Fruit fly (Drosophila melanogaster) whole organism, embryonic: ENCODE results near the gene aqz.

Experiments used
- Adf1 ChIP-seq: fragments of 200-800 bp; sonication (Bioruptor generic); IDR thresholded peaks from 2 replicates; pipeline ENCODE4 v1.3.6; 2022; ENCODE audit warnings: missing biosample characterization, missing genetic modification characterization
- Aef1 ChIP-seq: fragments of 200-800 bp; sonication (Bioruptor generic); IDR thresholded peaks from 3 replicates; pipeline ENCODE4 v1.3.6; 2022; ENCODE audit warnings: missing biosample characterization, missing genetic modification characterization
- CG1024 ChIP-seq: fragments of 200-800 bp; sonication (Bioruptor generic); IDR thresholded peaks from 2 replicates; pipeline ENCODE4 v1.3.6; 2022; ENCODE audit warnings: missing biosample characterization, missing genetic modification characterization
- CG10267 ChIP-seq: fragments of 200-800 bp; sonication (Bioruptor generic); optimal IDR thresholded peaks from 2 replicates; lab custom pipeline; 2018; ENCODE audit warnings: missing biosample characterization, mild to moderate bottlenecking, missing genetic modification characterization, moderate library complexity
- CG10274 ChIP-seq: fragments of 200-800 bp; sonication (Bioruptor generic); optimal IDR thresholded peaks from 3 replicates; lab custom pipeline; 2017; ENCODE audit warnings: missing biosample characterization, mild to moderate bottlenecking, missing genetic modification characterization
- CG10431 ChIP-seq: fragments of 200-800 bp; sonication (Bioruptor generic); optimal IDR thresholded peaks from 3 replicates; lab custom pipeline; 2018; ENCODE audit warnings: missing biosample characterization, mild to moderate bottlenecking, missing genetic modification characterization
- CG11247 ChIP-seq: fragments of 200-800 bp; sonication (Bioruptor generic); IDR thresholded peaks from 2 replicates; pipeline ENCODE4 v1.3.6; 2022; ENCODE audit warnings: missing biosample characterization, missing genetic modification characterization
- CG12299 ChIP-seq: fragments of 200-800 bp; sonication (Bioruptor generic); optimal IDR thresholded peaks from 2 replicates; lab custom pipeline; 2018; ENCODE audit warnings: missing biosample characterization, mild to moderate bottlenecking, missing genetic modification characterization
- CG14965 ChIP-seq: fragments of 200-800 bp; sonication (Bioruptor generic); optimal IDR thresholded peaks from 2 replicates; lab custom pipeline; 2016; ENCODE audit warnings: missing biosample characterization, missing genetic modification characterization, borderline replicate concordance
- CG15514 ChIP-seq: fragments of 200-800 bp; sonication (Bioruptor generic); optimal IDR thresholded peaks from 3 replicates; lab custom pipeline; 2017; ENCODE audit warnings: missing biosample characterization, missing genetic modification characterization, mild to moderate bottlenecking, moderate library complexity, missing genetic modification reagents
- CG17361 ChIP-seq: fragments of 200-800 bp; sonication (Bioruptor generic); IDR thresholded peaks from 3 replicates; pipeline ENCODE4 v1.3.6; 2022; ENCODE audit warnings: missing biosample characterization, missing genetic modification characterization
- CG18619 ChIP-seq: fragments of 200-800 bp; sonication (Bioruptor generic); optimal IDR thresholded peaks from 3 replicates; lab custom pipeline; 2017; ENCODE audit warnings: missing biosample characterization, mild to moderate bottlenecking, missing genetic modification characterization
- CG2116 ChIP-seq: fragments of 200-800 bp; sonication (Bioruptor generic); optimal IDR thresholded peaks from 3 replicates; lab custom pipeline; 2018; ENCODE audit warnings: missing biosample characterization, mild to moderate bottlenecking, missing genetic modification characterization
- CG30431 ChIP-seq: fragments of 200-800 bp; sonication (Bioruptor generic); optimal IDR thresholded peaks from 2 replicates; lab custom pipeline; 2017; ENCODE audit warnings: missing biosample characterization, missing genetic modification characterization
- CG31224 ChIP-seq: fragments of 200-800 bp; sonication (Bioruptor generic); IDR thresholded peaks from 2 replicates; pipeline ENCODE4 v1.3.6; 2022; ENCODE audit warnings: missing biosample characterization, missing genetic modification characterization
- CG34376 ChIP-seq: fragments of 200-800 bp; sonication (Bioruptor generic); optimal IDR thresholded peaks from 2 replicates; lab custom pipeline; 2018; ENCODE audit warnings: missing biosample characterization, mild to moderate bottlenecking, missing genetic modification characterization
- CG4282 ChIP-seq: fragments of 200-800 bp; sonication (Bioruptor generic); optimal IDR thresholded peaks from 2 replicates; lab custom pipeline; 2016; ENCODE audit warnings: missing biosample characterization, missing genetic modification characterization
- CG43689 ChIP-seq: fragments of 200-800 bp; sonication (Bioruptor generic); IDR thresholded peaks from 2 replicates; pipeline ENCODE4 v1.3.6; 2022; ENCODE audit warnings: missing biosample characterization, missing genetic modification characterization
- CG7786 ChIP-seq: fragments of 200-800 bp; sonication (Bioruptor generic); optimal IDR thresholded peaks from 2 replicates; lab custom pipeline; 2016; ENCODE audit warnings: missing biosample characterization, missing genetic modification characterization
- CG9609 ChIP-seq: fragments of 200-800 bp; sonication (Bioruptor generic); optimal IDR thresholded peaks from 3 replicates; lab custom pipeline; 2016; ENCODE audit warnings: missing biosample characterization, missing genetic modification characterization
- CG9932 ChIP-seq: fragments of 200-800 bp; sonication (Bioruptor generic); IDR thresholded peaks from 2 replicates; pipeline ENCODE4 v1.3.6; 2022; ENCODE audit warnings: missing biosample characterization, missing genetic modification characterization
- D ChIP-seq, 2 experiments: fragments of 200-800 bp in 1 of 2; fragments of >200 bp in 1 of 2; sonication (Bioruptor generic) in 1 of 2; optimal IDR thresholded peaks; 2 replicates in 1 of 2; 3 replicates in 1 of 2; lab custom pipeline; 2017; ENCODE audit warnings: mild to moderate bottlenecking in 1 of 2, missing biosample characterization in 1 of 2, missing genetic modification characterization in 1 of 2, missing genetic modification reagents in 1 of 2
- Dip3 ChIP-seq: fragments of 200-800 bp; sonication (Bioruptor generic); optimal IDR thresholded peaks from 3 replicates; lab custom pipeline; 2016; ENCODE audit warnings: missing biosample characterization, missing genetic modification characterization
- Drgx ChIP-seq: fragments of 200-800 bp; sonication (Bioruptor generic); IDR thresholded peaks from 2 replicates; pipeline ENCODE4 v1.3.6; 2022; ENCODE audit warnings: missing biosample characterization, missing genetic modification characterization
- HLH54F ChIP-seq: fragments of 200-800 bp; sonication (Bioruptor generic); optimal IDR thresholded peaks from 3 replicates; lab custom pipeline; 2016; ENCODE audit warnings: missing biosample characterization, missing genetic modification characterization
- Hr3 ChIP-seq: fragments of 200-800 bp; sonication (Bioruptor generic); optimal IDR thresholded peaks from 3 replicates; lab custom pipeline; 2016; ENCODE audit warnings: missing biosample characterization, missing genetic modification characterization
- Hr78 ChIP-seq, 2 experiments: fragments of 200-800 bp in 1 of 2; fragments of >200 bp in 1 of 2; sonication (Bioruptor generic) in 1 of 2; optimal IDR thresholded peaks; 2 replicates each; lab custom pipeline; 2017 to 2019; ENCODE audit warnings: missing biosample characterization in 2 of 2, missing genetic modification characterization in 2 of 2, mild to moderate bottlenecking in 1 of 2, moderate library complexity in 1 of 2
- Lhr ChIP-seq: fragments of 200-800 bp; sonication (Bioruptor generic); optimal IDR thresholded peaks from 3 replicates; lab custom pipeline; 2017; ENCODE audit warnings: mild to moderate bottlenecking, missing biosample characterization, missing genetic modification reagents, missing genetic modification characterization
- MBD-R2 ChIP-seq: fragments of 200-800 bp; sonication (Bioruptor generic); IDR thresholded peaks from 2 replicates; pipeline ENCODE4 v1.3.6; 2022; ENCODE audit warnings: missing biosample characterization, missing genetic modification characterization
- MTF-1 ChIP-seq: fragments of 200-800 bp; sonication (Bioruptor generic); optimal IDR thresholded peaks from 2 replicates; lab custom pipeline; 2018; ENCODE audit warnings: missing biosample characterization, mild to moderate bottlenecking, missing genetic modification characterization, borderline replicate concordance
- Meics ChIP-seq: fragments of 200-800 bp; sonication (Bioruptor generic); optimal IDR thresholded peaks from 2 replicates; lab custom pipeline; 2017; ENCODE audit warnings: missing biosample characterization, mild to moderate bottlenecking, missing genetic modification characterization
- NK7.1 ChIP-seq: fragments of 200-800 bp; sonication (Bioruptor generic); optimal IDR thresholded peaks from 3 replicates; lab custom pipeline; 2016; ENCODE audit warnings: missing biosample characterization, missing genetic modification characterization
- Rx ChIP-seq: fragments of 200-800 bp; sonication (Bioruptor generic); IDR thresholded peaks from 2 replicates; pipeline ENCODE4 v1.3.6; 2022; ENCODE audit warnings: missing biosample characterization, missing genetic modification characterization
- Six4 ChIP-seq: fragments of 200-800 bp; sonication (Bioruptor generic); optimal IDR thresholded peaks from 2 replicates; lab custom pipeline; 2016; ENCODE audit warnings: missing biosample characterization, missing genetic modification characterization
- Taf1 ChIP-seq: fragments of 200-800 bp; sonication (Bioruptor generic); IDR thresholded peaks from 2 replicates; pipeline ENCODE4 v1.3.6; 2022; ENCODE audit warnings: missing biosample characterization, missing genetic modification characterization
- Vsx1 ChIP-seq: fragments of 200-800 bp; sonication (Bioruptor generic); optimal IDR thresholded peaks from 2 replicates; lab custom pipeline; 2017; ENCODE audit warnings: missing biosample characterization, mild to moderate bottlenecking, missing genetic modification characterization, missing genetic modification reagents
- aop ChIP-seq: fragments of 200-800 bp; sonication (Bioruptor generic); IDR thresholded peaks from 2 replicates; pipeline ENCODE4 v1.3.6; 2022; ENCODE audit warnings: missing biosample characterization, missing genetic modification characterization
- bowl ChIP-seq: fragments of 200-800 bp; sonication (Bioruptor generic); IDR thresholded peaks from 2 replicates; pipeline ENCODE4 v1.3.6; 2022; ENCODE audit warnings: missing biosample characterization, missing genetic modification characterization
- caup ChIP-seq: fragments of 200-800 bp; sonication (Bioruptor generic); optimal IDR thresholded peaks from 3 replicates; lab custom pipeline; 2017; ENCODE audit warnings: missing biosample characterization, mild to moderate bottlenecking, missing genetic modification characterization, moderate library complexity; ENCODE audit not compliant: severe bottlenecking
- chn ChIP-seq: fragments of 200-800 bp; sonication (Bioruptor generic); optimal IDR thresholded peaks from 2 replicates; lab custom pipeline; 2016; ENCODE audit warnings: missing biosample characterization, missing genetic modification characterization
- fd64A ChIP-seq: fragments of 200-800 bp; sonication (Bioruptor generic); optimal IDR thresholded peaks from 3 replicates; lab custom pipeline; 2018; ENCODE audit warnings: missing biosample characterization, mild to moderate bottlenecking, missing genetic modification characterization
- gsb-n ChIP-seq: fragments of 200-800 bp; sonication (Bioruptor generic); optimal IDR thresholded peaks from 3 replicates; lab custom pipeline; 2018; ENCODE audit warnings: missing biosample characterization, mild to moderate bottlenecking, missing genetic modification characterization
- gt ChIP-seq: fragments of 200-800 bp; sonication (Bioruptor generic); IDR thresholded peaks from 2 replicates; pipeline ENCODE4 v1.3.6; 2022; ENCODE audit warnings: missing biosample characterization, missing genetic modification characterization
- repo ChIP-seq: fragments of 200-800 bp; sonication (Bioruptor generic); optimal IDR thresholded peaks from 2 replicates; lab custom pipeline; 2016; ENCODE audit warnings: missing biosample characterization, missing genetic modification characterization
- schlank ChIP-seq: fragments of 200-800 bp; sonication (Bioruptor generic); optimal IDR thresholded peaks from 2 replicates; lab custom pipeline; 2018; ENCODE audit warnings: missing biosample characterization, mild to moderate bottlenecking, missing genetic modification characterization
- scrt ChIP-seq: fragments of 200-800 bp; sonication (Bioruptor generic); optimal IDR thresholded peaks from 2 replicates; lab custom pipeline; 2018; ENCODE audit warnings: missing biosample characterization, mild to moderate bottlenecking, missing genetic modification characterization, moderate library complexity
- tio ChIP-seq: fragments of 200-800 bp; sonication (Bioruptor generic); optimal IDR thresholded peaks from 2 replicates; lab custom pipeline; 2017; ENCODE audit warnings: missing biosample characterization, missing genetic modification characterization, inconsistent platforms
- tup ChIP-seq: fragments of 200-800 bp; sonication (Bioruptor generic); optimal IDR thresholded peaks from 2 replicates; lab custom pipeline; 2016; ENCODE audit warnings: missing biosample characterization, mild to moderate bottlenecking, missing genetic modification characterization, moderate library complexity
- usp ChIP-seq: fragments of >200 bp; optimal IDR thresholded peaks from 2 replicates; lab custom pipeline; 2017; ENCODE audit warnings: missing biosample characterization, missing genetic modification characterization
- zfh2 ChIP-seq: fragments of 200-800 bp; sonication (Bioruptor generic); optimal IDR thresholded peaks from 2 replicates; lab custom pipeline; 2016; ENCODE audit warnings: missing biosample characterization, missing genetic modification characterization

aqz gene

DNA sequence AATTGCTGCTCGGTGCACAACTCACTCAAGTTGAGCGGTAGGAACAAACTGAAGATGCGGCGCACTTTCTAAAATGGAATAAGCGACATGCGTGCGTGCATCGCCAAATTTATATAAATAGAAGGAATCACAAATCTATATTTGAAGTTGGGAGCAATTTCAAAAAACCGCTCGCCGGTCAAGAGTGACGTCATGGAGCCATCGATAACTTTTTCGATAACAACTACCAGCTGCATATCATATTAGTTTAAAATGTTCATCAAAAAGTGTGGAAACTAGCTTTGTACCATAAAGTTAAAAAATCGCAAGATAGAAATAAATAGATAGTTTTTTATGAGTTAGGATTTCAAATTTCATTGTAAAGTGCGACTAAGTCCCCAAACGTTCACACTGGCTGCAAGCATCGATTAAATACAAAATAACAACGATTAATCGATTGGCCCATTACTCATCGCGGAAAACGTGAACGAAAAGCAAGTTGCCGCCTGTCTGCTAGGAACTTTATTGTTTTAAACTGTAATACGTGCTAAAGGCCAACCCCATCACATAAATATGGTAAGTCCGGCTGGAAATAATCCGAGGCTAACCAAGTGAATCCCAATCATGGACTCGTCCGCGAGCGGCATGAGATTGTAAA is 19.2 kb downstream of the aqz start, which contains the start of the genes Pif1A, Pif1B and CCT7 (continued):
- TF ChIP-seq CG10431 (no peak), CG7786 (GFP tag; lab: Kevin White, UChicago) (no peak), Vsx1 (GFP tag; lab: Kevin White, UChicago) (no peak), CG2116 (peak; percentile 95), CG17361 (GFP tag; lab: Robert Waterston, UW) (peak; percentile 38; the same call in 1 of the 3 replicates), aop (GFP tag; lab: Robert Waterston, UW) (no peak), bowl (GFP tag; lab: Robert Waterston, UW) (no peak), CG9609 (GFP tag; lab: Kevin White, UChicago) (peak; percentile 27), CG1024 (GFP tag; lab: Robert Waterston, UW) (no peak), MBD-R2 (GFP tag; lab: Robert Waterston, UW) (peak; percentile 62), Hr3 (GFP tag; lab: Kevin White, UChicago) (no peak), CG10274 (GFP tag; lab: Kevin White, UChicago) (no peak), CG18619 (GFP tag; lab: Kevin White, UChicago) (no peak), Aef1 (GFP tag; lab: Robert Waterston, UW) (no peak), CG43689 (no peak), gt (GFP tag; lab: Robert Waterston, UW) (no peak), Adf1 (GFP tag; lab: Robert Waterston, UW) (no peak), Taf1 (GFP tag; lab: Robert Waterston, UW) (no peak), CG30431 (GFP tag; lab: Kevin White, UChicago) (no peak), HLH54F (GFP tag; lab: Kevin White, UChicago) (peak; percentile 25), caup (no peak), CG10267 (tag; lab: Kevin White, UChicago) (peak; percentile 57), CG9932 (GFP tag; lab: Robert Waterston, UW) (no peak), tup (GFP tag; lab: Kevin White, UChicago) (no peak), CG12299 (tag; lab: Kevin White, UChicago) (peak; percentile 33), chn (GFP tag; lab: Kevin White, UChicago) (no peak), CG4282 (GFP tag; lab: Kevin White, UChicago) (no peak), CG15514 (GFP tag; lab: Kevin White, UChicago) (peak; percentile 73), Meics (GFP tag; lab: Kevin White, UChicago) (no peak), schlank (tag; lab: Kevin White, UChicago) (no peak), CG31224 (GFP tag; lab: Robert Waterston, UW) (no peak), Dip3 (GFP tag; lab: Kevin White, UChicago) (no peak), Lhr (GFP tag; lab: Kevin White, UChicago) (no peak), Six4 (no peak), zfh2 (no peak), scrt (no peak), fd64A (GFP tag; lab: Kevin White, UChicago) (no peak), Drgx (GFP tag; lab: Robert Waterston, UW) (no peak), repo (GFP tag; lab: Kevin White, UChicago) (peak; percentile 5), gsb-n (tag; lab: Kevin White, UChicago) (no peak), usp (GFP tag; lab: Kevin White, UChicago) (no peak), NK7.1 (GFP tag; lab: Kevin White, UChicago) (no peak), CG14965 (GFP tag; lab: Kevin White, UChicago) (no peak), MTF-1 (GFP tag; lab: Kevin White, UChicago) (no peak), tio (GFP tag; lab: Kevin White, UChicago) (no peak), Rx (GFP tag; lab: Robert Waterston, UW) (no peak), Hr78 (GFP tag; optimal IDR thresholded peaks at IDR 0.05; lab: Kevin White, UChicago) (no peak), CG34376 (GFP tag; lab: Kevin White, UChicago) (peak; percentile 29), CG11247 (GFP tag; lab: Robert Waterston, UW) (no peak), D (optimal IDR thresholded peaks at IDR 0.05; lab: Kevin White, UChicago) (no peak), D (GFP tag; optimal IDR thresholded peaks at IDR 0.05; lab: Kevin White, UChicago) (no peak)
